Fruit fly (Drosophila melanogaster) whole organism, wandering third instar larva: ENCODE data around the gene Pitslre.

ENCODE experiments used
- Abd-B ChIP-seq: fragments of >200 bp; optimal IDR thresholded peaks from 2 replicates; lab custom pipeline; 2017; ENCODE audit warnings: missing biosample characterization, missing genetic modification characterization
- CG32264 ChIP-seq: fragments of 200-800 bp; sonication (Bioruptor generic); optimal IDR thresholded peaks from 2 replicates; lab custom pipeline; 2016; ENCODE audit warnings: missing biosample characterization, missing genetic modification characterization
- CG9705 ChIP-seq: fragments of 200-800 bp; sonication (Bioruptor generic); optimal IDR thresholded peaks from 2 replicates; lab custom pipeline; 2018; ENCODE audit warnings: missing biosample characterization, mild to moderate bottlenecking, missing genetic modification characterization
- CrebA ChIP-seq: fragments of 200-800 bp; sonication (Bioruptor generic); optimal IDR thresholded peaks from 2 replicates; lab custom pipeline; 2016; ENCODE audit warnings: missing biosample characterization, mild to moderate bottlenecking, missing genetic modification characterization, borderline replicate concordance
- Dfd ChIP-seq: fragments of >200 bp; optimal IDR thresholded peaks from 2 replicates; lab custom pipeline; 2017; ENCODE audit warnings: missing biosample characterization, missing genetic modification characterization
- Dif ChIP-seq: fragments of 200-275, 200-300 bp; sonication (Bioruptor generic); optimal IDR thresholded peaks from 2 replicates; lab custom pipeline; 2018; ENCODE audit warnings: missing biosample characterization, missing genetic modification characterization; ENCODE audit not compliant: partially characterized antibody
- GATAd ChIP-seq: sonication (Bioruptor generic); optimal IDR thresholded peaks from 2 replicates; lab custom pipeline; 2016; ENCODE audit warnings: missing biosample characterization, missing genetic modification characterization
- HLH106 ChIP-seq: fragments of 200-800 bp; optimal IDR thresholded peaks from 3 replicates; lab custom pipeline; 2019; ENCODE audit warnings: missing biosample characterization, mild to moderate bottlenecking, missing genetic modification characterization, moderate library complexity
- Hnf4 ChIP-seq: fragments of 200-800 bp; sonication (Bioruptor generic); optimal IDR thresholded peaks from 2 replicates; lab custom pipeline; 2016; ENCODE audit warnings: missing biosample characterization, mild to moderate bottlenecking, missing genetic modification characterization
- Hr78 ChIP-seq: fragments of >200 bp; optimal IDR thresholded peaks from 2 replicates; lab custom pipeline; 2017; ENCODE audit warnings: missing biosample characterization, missing genetic modification characterization
- Hr83 ChIP-seq: fragments of 200-300 bp; sonication (Bioruptor generic); optimal IDR thresholded peaks from 2 replicates; lab custom pipeline; 2016; ENCODE audit warnings: missing biosample characterization, mild to moderate bottlenecking, missing genetic modification characterization, moderate library complexity; ENCODE audit not compliant: poor library complexity, severe bottlenecking
- Jra ChIP-seq: sonication (Bioruptor generic); optimal IDR thresholded peaks from 2 replicates; lab custom pipeline; 2016; ENCODE audit warnings: missing biosample characterization, missing genetic modification characterization
- Mio ChIP-seq: sonication (Bioruptor generic); optimal IDR thresholded peaks from 2 replicates; lab custom pipeline; 2016; ENCODE audit warnings: missing biosample characterization, missing genetic modification characterization
- Myc ChIP-seq: fragments of >200 bp; optimal IDR thresholded peaks from 2 replicates; lab custom pipeline; 2017
- N ChIP-seq: fragments of >200 bp; optimal IDR thresholded peaks from 2 replicates; lab custom pipeline; 2018; ENCODE audit warnings: missing biosample characterization, missing external identifiers, missing genetic modification characterization
- OdsH ChIP-seq: fragments of 200-800 bp; sonication (Bioruptor generic); optimal IDR thresholded peaks from 2 replicates; lab custom pipeline; 2016; ENCODE audit warnings: missing biosample characterization, mild to moderate bottlenecking, missing genetic modification characterization
- Rel ChIP-seq, 2 experiments: fragments of 200-800 bp; sonication (Bioruptor generic) in 1 of 2; optimal IDR thresholded peaks; 2 replicates in 1 of 2; 3 replicates in 1 of 2; lab custom pipeline; 2016 to 2019; ENCODE audit warnings: mild to moderate bottlenecking in 2 of 2, missing biosample characterization in 2 of 2, missing genetic modification characterization in 2 of 2, moderate library complexity in 1 of 2
- Sp1 ChIP-seq: fragments of 200-800 bp; sonication (Bioruptor generic); optimal IDR thresholded peaks from 3 replicates; lab custom pipeline; 2019; ENCODE audit warnings: missing biosample characterization, mild to moderate bottlenecking, missing genetic modification characterization, moderate library complexity
- Vsx2 ChIP-seq: fragments of 200-300, 225-300 bp; sonication (Bioruptor generic); optimal IDR thresholded peaks from 2 replicates; lab custom pipeline; 2018; ENCODE audit warnings: missing biosample characterization, missing genetic modification characterization; ENCODE audit not compliant: partially characterized antibody
- br ChIP-seq: fragments of 200-800 bp; sonication (Bioruptor generic); optimal IDR thresholded peaks from 2 replicates; lab custom pipeline; 2016; ENCODE audit warnings: missing biosample characterization, missing genetic modification characterization
- brk ChIP-seq: fragments of 200-800 bp; sonication (Bioruptor generic); optimal IDR thresholded peaks from 2 replicates; lab custom pipeline; 2016; ENCODE audit warnings: missing biosample characterization, mild to moderate bottlenecking, missing genetic modification characterization
- dl ChIP-seq, 2 experiments: fragments of 175-275, 200-275 bp in 1 of 2; fragments of 200-275 bp in 1 of 2; sonication (Bioruptor generic); optimal IDR thresholded peaks; lab custom pipeline; 2018; ENCODE audit warnings: mild to moderate bottlenecking in 2 of 2, missing biosample characterization in 2 of 2, missing genetic modification characterization in 2 of 2, moderate library complexity in 2 of 2; ENCODE audit not compliant: partially characterized antibody in 2 of 2, insufficient read depth in 1 of 2
- dmrt93B ChIP-seq: fragments of 200-800 bp; sonication (Bioruptor generic); optimal IDR thresholded peaks from 2 replicates; lab custom pipeline; 2018; ENCODE audit warnings: missing biosample characterization, mild to moderate bottlenecking, missing genetic modification characterization
- dsf ChIP-seq: sonication (Bioruptor generic); optimal IDR thresholded peaks from 2 replicates; lab custom pipeline; 2016; ENCODE audit warnings: missing biosample characterization, missing genetic modification characterization, borderline replicate concordance
- ey ChIP-seq: fragments of 200-800 bp; sonication (Bioruptor generic); optimal IDR thresholded peaks from 2 replicates; lab custom pipeline; 2016; ENCODE audit warnings: missing biosample characterization, missing genetic modification characterization
- foxo ChIP-seq, 2 experiments: fragments of 200-800 bp; sonication (Bioruptor generic); optimal IDR thresholded peaks; 2 replicates in 1 of 2; 3 replicates in 1 of 2; lab custom pipeline; 2016 to 2017; ENCODE audit warnings: missing biosample characterization in 2 of 2, missing genetic modification characterization in 2 of 2
- fru ChIP-seq: fragments of 200-800 bp; sonication (Bioruptor generic); optimal IDR thresholded peaks from 3 replicates; lab custom pipeline; 2016; ENCODE audit warnings: missing biosample characterization, mild to moderate bottlenecking, missing genetic modification characterization
- h ChIP-seq: fragments of 200-800 bp; sonication (Bioruptor generic); optimal IDR thresholded peaks from 3 replicates; lab custom pipeline; 2016; ENCODE audit warnings: missing biosample characterization, mild to moderate bottlenecking, missing genetic modification characterization
- jim ChIP-seq: fragments of 175-275, 200-325 bp; sonication (Bioruptor generic); optimal IDR thresholded peaks from 2 replicates; lab custom pipeline; 2016; ENCODE audit warnings: missing biosample characterization, mild to moderate bottlenecking, missing genetic modification characterization
- lola ChIP-seq: fragments of >200 bp; optimal IDR thresholded peaks from 2 replicates; lab custom pipeline; 2017; ENCODE audit warnings: missing biosample characterization, missing genetic modification characterization
- pan ChIP-seq: fragments of >200 bp; optimal IDR thresholded peaks from 2 replicates; lab custom pipeline; 2017
- psq ChIP-seq: fragments of 200-800 bp; sonication (Bioruptor generic); optimal IDR thresholded peaks from 3 replicates; lab custom pipeline; 2017; ENCODE audit warnings: missing biosample characterization, mild to moderate bottlenecking, missing genetic modification characterization, moderate library complexity
- rgr ChIP-seq: fragments of 200-800 bp; sonication (Bioruptor generic); optimal IDR thresholded peaks from 3 replicates; lab custom pipeline; 2016; ENCODE audit warnings: missing biosample characterization, mild to moderate bottlenecking, missing genetic modification characterization
- sage ChIP-seq: fragments of 200-800 bp; sonication (Bioruptor generic); optimal IDR thresholded peaks from 2 replicates; lab custom pipeline; 2016; ENCODE audit warnings: missing biosample characterization, mild to moderate bottlenecking, missing genetic modification characterization
- sv ChIP-seq: fragments of 200-800 bp; sonication (Bioruptor generic); optimal IDR thresholded peaks from 3 replicates; lab custom pipeline; 2016; ENCODE audit warnings: missing biosample characterization, missing genetic modification characterization
- tai ChIP-seq: sonication (Bioruptor generic); optimal IDR thresholded peaks from 2 replicates; lab custom pipeline; 2016; ENCODE audit warnings: missing biosample characterization, missing genetic modification characterization
- usp ChIP-seq: fragments of >200 bp; optimal IDR thresholded peaks from 2 replicates; lab custom pipeline; 2017; ENCODE audit warnings: missing biosample characterization, missing genetic modification characterization
- woc ChIP-seq: sonication (Bioruptor generic); optimal IDR thresholded peaks from 2 replicates; lab custom pipeline; 2016; ENCODE audit warnings: missing biosample characterization, mild to moderate bottlenecking, missing genetic modification characterization

Gene Pitslre

dm6 chr3L:20747299-20747925 is 23.9 kb upstream of the Pitslre start:
- TF ChIP-seq dsf (GFP tag; lab: Kevin White, UChicago) (no peak), GATAd (GFP tag; lab: Kevin White, UChicago) (no peak), CG32264 (GFP tag; lab: Kevin White, UChicago) (no peak), Rel (GFP tag; optimal IDR thresholded peaks at IDR 0.05; lab: Kevin White, UChicago) (no peak), Rel (tag; optimal IDR thresholded peaks at IDR 0.05; lab: Kevin White, UChicago) (no peak), rgr (peak; percentile 3), h (peak; percentile 20), N (GFP tag; lab: Kevin White, UChicago) (no peak), brk (GFP tag; lab: Kevin White, UChicago) (no peak), lola (GFP tag; lab: Kevin White, UChicago) (no peak), Myc (lab: Kevin White, UChicago) (no peak), Mio (GFP tag; lab: Kevin White, UChicago) (no peak), Abd-B (GFP tag; lab: Kevin White, UChicago) (no peak), usp (GFP tag; lab: Kevin White, UChicago) (no peak), OdsH (GFP tag; lab: Kevin White, UChicago) (no peak), jim (GFP tag; lab: Kevin White, UChicago) (no peak), CrebA (GFP tag; lab: Kevin White, UChicago) (no peak), pan (lab: Kevin White, UChicago) (no peak), Dif (GFP tag; lab: Kevin White, UChicago) (no peak), Hr83 (GFP tag; lab: Kevin White, UChicago) (no peak), dmrt93B (GFP tag; lab: Kevin White, UChicago) (no peak), Hnf4 (GFP tag; lab: Kevin White, UChicago) (no peak), sv (no peak), Jra (GFP tag; lab: Kevin White, UChicago) (no peak), CG9705 (GFP tag; lab: Kevin White, UChicago) (no peak), Hr78 (GFP tag; lab: Kevin White, UChicago) (no peak), dl (GFP tag; optimal IDR thresholded peaks at IDR 0.05; lab: Kevin White, UChicago; ENCODE audit: insufficient read depth in 1 of 2, partially characterized antibody in 2 of 2) (no peak), tai (no peak), HLH106 (tag; lab: Kevin White, UChicago) (peak; percentile 21), sage (GFP tag; lab: Kevin White, UChicago) (no peak), fru (GFP tag; lab: Kevin White, UChicago) (peak; percentile 36), woc (GFP tag; lab: Kevin White, UChicago) (no peak), psq (GFP tag; lab: Kevin White, UChicago) (no peak), Vsx2 (GFP tag; lab: Kevin White, UChicago) (no peak), Sp1 (peak; percentile 8), Dfd (no peak), br (no peak), ey (GFP tag; lab: Kevin White, UChicago) (no peak), foxo (GFP tag; optimal IDR thresholded peaks at IDR 0.05; lab: Kevin White, UChicago) (peak in 1 of 2 experiments; percentile 17)

dm6 chr3L:20748577-20748976 is 22.8 kb upstream of the Pitslre start:
- TF ChIP-seq brk (GFP tag; lab: Kevin White, UChicago) (no peak), Rel (GFP tag; optimal IDR thresholded peaks at IDR 0.05; lab: Kevin White, UChicago) (no peak), Rel (tag; optimal IDR thresholded peaks at IDR 0.05; lab: Kevin White, UChicago) (no peak), Myc (lab: Kevin White, UChicago) (no peak), br (no peak), Jra (GFP tag; lab: Kevin White, UChicago) (no peak), dl (GFP tag; optimal IDR thresholded peaks at IDR 0.05; lab: Kevin White, UChicago; ENCODE audit: insufficient read depth in 1 of 2, partially characterized antibody in 2 of 2) (no peak), foxo (GFP tag; optimal IDR thresholded peaks at IDR 0.05; lab: Kevin White, UChicago) (no peak), sage (GFP tag; lab: Kevin White, UChicago) (no peak)
